Worm (Caenorhabditis elegans): ENCODE measurements around the gene sdz-6.

Gene sdz-6

ce11 chrV:19362568-19362967, 42.2 kb downstream of the sdz-6 start, which contains the start of gene C14B4.2:
Gene C14B4.2, minus strand, starts transcription at chrV:19362668.
- no peak for TF ChIP-seq nhr-129 (tag; optimal IDR thresholded peaks at IDR 0.05)
- no peak for TF ChIP-seq peb-1 (tag; optimal IDR thresholded peaks at IDR 0.05)
- no peak for TF ChIP-seq ztf-4 (tag; optimal IDR thresholded peaks at IDR 0.05)
- no peak for TF ChIP-seq R02D3.7 (tag; optimal IDR thresholded peaks at IDR 0.05)

ce11 chrV:19370189-19370588, 49.8 kb downstream of the sdz-6 start, which contains the start of gene Y43F8A.1:
Gene Y43F8A.1, plus strand, starts transcription at chrV:19370489.
- TF ChIP-seq mbf-1 (tag; optimal IDR thresholded peaks at IDR 0.05) (no peak), ztf-11 (tag; optimal IDR thresholded peaks at IDR 0.05) (no peak), ZK546.5 (tag; optimal IDR thresholded peaks at IDR 0.05) (no peak), sma-3 (GFP tag; optimal IDR thresholded peaks at IDR 0.05) (no peak), F13H6.1 (tag; optimal IDR thresholded peaks at IDR 0.05) (no peak), egl-27 (tag; optimal IDR thresholded peaks at IDR 0.05) (no peak), unc-39 (tag; optimal IDR thresholded peaks at IDR 0.05) (no peak), gmeb-1 (tag; optimal IDR thresholded peaks at IDR 0.05) (no peak), mdl-1 (tag; optimal IDR thresholded peaks at IDR 0.05) (no peak), elt-1 (tag; optimal IDR thresholded peaks at IDR 0.05) (no peak), R02D3.7 (tag; optimal IDR thresholded peaks at IDR 0.05) (no peak), nhr-77 (tag; optimal IDR thresholded peaks at IDR 0.05) (no peak)
